Worm (Caenorhabditis elegans): Measurements from ENCODE around the gene cka-2.

ce11 chrX:4248949-4249348 lies 37.0 kb upstream of the cka-2 start, which contains the start of gene hlh-13:
- TF ChIP-seq flt-1 (GFP tag; IDR thresholded peaks at IDR 0.05) (no peak), klf-2 (GFP tag; conservative IDR thresholded peaks at IDR 0.05) (no peak), T22C8.4 (GFP tag; IDR thresholded peaks at IDR 0.05) (no peak), ztf-29 (GFP tag; IDR thresholded peaks at IDR 0.05) (no peak), med-1 (GFP tag; optimal IDR thresholded peaks at IDR 0.05; ENCODE audit: insufficient read depth) (no peak), cog-1 (tag; optimal IDR thresholded peaks at IDR 0.05) (no peak), ref-1 (GFP tag; conservative IDR thresholded peaks at IDR 0.05) (no peak), ztf-23 (GFP tag; IDR thresholded peaks at IDR 0.05) (no peak), tab-1 (GFP tag; IDR thresholded peaks at IDR 0.05) (no peak)
